Worm (Caenorhabditis elegans) whole organism, L1 larva: ENCODE results near the gene pptr-2.

Source experiments
- dpl-1 ChIP-seq, 3 experiments: fragments of 150-350 bp in 2 of 3; sonication (generic microtip) in 1 of 3; optimal IDR thresholded peaks; 2 replicates each; lab custom pipeline; 2014 to 2017; ENCODE audit warnings: missing biosample characterization in 3 of 3, missing genetic modification characterization in 3 of 3, missing genetic modification reagents in 3 of 3
- egl-13 ChIP-seq: sonication (generic microtip); optimal IDR thresholded peaks from 2 replicates; lab custom pipeline; 2016; ENCODE audit warnings: missing genotype, missing genetic modification reagents, missing genetic modification characterization, missing compliant biosample characterization
- isw-1 ChIP-seq: fragments of 200-800 bp; sonication (Bioruptor generic); IDR thresholded peaks from 2 replicates; pipeline ENCODE4 v1.3.6; 2022; ENCODE audit warnings: missing genetic modification characterization, missing compliant biosample characterization
- lin-39 ChIP-seq: fragments of 150-350 bp; optimal IDR thresholded peaks from 2 replicates; lab custom pipeline; 2014; ENCODE audit warnings: missing biosample characterization, missing genetic modification reagents, missing genetic modification characterization
- mdl-1 ChIP-seq, 2 experiments: fragments of 150-350 bp; optimal IDR thresholded peaks; 2 replicates each; lab custom pipeline; 2014 to 2017; ENCODE audit warnings: missing biosample characterization in 2 of 2, missing genetic modification characterization in 2 of 2, inconsistent platforms in 1 of 2
- nhr-11 ChIP-seq: fragments of 150-350 bp; optimal IDR thresholded peaks from 2 replicates; lab custom pipeline; 2014; ENCODE audit warnings: missing biosample characterization, missing genetic modification characterization
- sox-4 ChIP-seq: sonication (generic microtip); optimal IDR thresholded peaks from 2 replicates; lab custom pipeline; 2016; ENCODE audit warnings: missing genetic modification characterization, missing compliant biosample characterization
- sptf-1 ChIP-seq: fragments of 150-350 bp; optimal IDR thresholded peaks from 2 replicates; lab custom pipeline; 2014; ENCODE audit warnings: missing biosample characterization, missing genetic modification characterization
- ztf-11 ChIP-seq, 2 experiments: sonication (generic microtip); optimal IDR thresholded peaks; 2 replicates each; lab custom pipeline; 2016 to 2017; ENCODE audit warnings: missing genetic modification characterization in 2 of 2, missing biosample characterization in 1 of 2, missing compliant biosample characterization in 1 of 2

- TF ChIP-seq sptf-1 (tag; lab: Kevin White, UChicago) (no peak), ztf-11 (tag; optimal IDR thresholded peaks at IDR 0.05; lab: Kevin White, UChicago) (no peak), isw-1 (GFP tag; lab: Robert Waterston, UW) (no peak), lin-39 (tag; lab: Kevin White, UChicago) (no peak), sox-4 (tag; lab: Kevin White, UChicago) (no peak), egl-13 (tag; lab: Kevin White, UChicago) (no peak), nhr-11 (tag; lab: Kevin White, UChicago) (no peak), mdl-1 (tag; optimal IDR thresholded peaks at IDR 0.05; lab: Kevin White, UChicago) (no peak), dpl-1 (GFP tag; optimal IDR thresholded peaks at IDR 0.05; lab: Kevin White, UChicago) (peak in 1 of 3 experiments; percentile 3)
Observed at ce11 chrV:11076403-11076802, 41.7 kb upstream of the pptr-2 start.
